Fruit fly (Drosophila melanogaster) whole organism, wandering third instar larva: Measurements from ENCODE around the gene Cp7Fa.
A peak's percentile ranks its signal among the peaks of the same experiment; 100 is the strongest.

Experiments
- Abd-B ChIP-seq: fragments of >200 bp; optimal IDR thresholded peaks from 2 replicates; lab custom pipeline; 2017; ENCODE audit warnings: missing biosample characterization, missing genetic modification characterization
- CG32264 ChIP-seq: fragments of 200-800 bp; sonication (Bioruptor generic); optimal IDR thresholded peaks from 2 replicates; lab custom pipeline; 2016; ENCODE audit warnings: missing biosample characterization, missing genetic modification characterization
- CG9705 ChIP-seq: fragments of 200-800 bp; sonication (Bioruptor generic); optimal IDR thresholded peaks from 2 replicates; lab custom pipeline; 2018; ENCODE audit warnings: missing biosample characterization, mild to moderate bottlenecking, missing genetic modification characterization
- CrebA ChIP-seq: fragments of 200-800 bp; sonication (Bioruptor generic); optimal IDR thresholded peaks from 2 replicates; lab custom pipeline; 2016; ENCODE audit warnings: missing biosample characterization, mild to moderate bottlenecking, missing genetic modification characterization, borderline replicate concordance
- Dfd ChIP-seq: fragments of >200 bp; optimal IDR thresholded peaks from 2 replicates; lab custom pipeline; 2017; ENCODE audit warnings: missing biosample characterization, missing genetic modification characterization
- Dif ChIP-seq: fragments of 200-275, 200-300 bp; sonication (Bioruptor generic); optimal IDR thresholded peaks from 2 replicates; lab custom pipeline; 2018; ENCODE audit warnings: missing biosample characterization, missing genetic modification characterization; ENCODE audit not compliant: partially characterized antibody
- GATAd ChIP-seq: sonication (Bioruptor generic); optimal IDR thresholded peaks from 2 replicates; lab custom pipeline; 2016; ENCODE audit warnings: missing biosample characterization, missing genetic modification characterization
- HLH106 ChIP-seq: fragments of 200-800 bp; optimal IDR thresholded peaks from 3 replicates; lab custom pipeline; 2019; ENCODE audit warnings: missing biosample characterization, mild to moderate bottlenecking, missing genetic modification characterization, moderate library complexity
- Hnf4 ChIP-seq: fragments of 200-800 bp; sonication (Bioruptor generic); optimal IDR thresholded peaks from 2 replicates; lab custom pipeline; 2016; ENCODE audit warnings: missing biosample characterization, mild to moderate bottlenecking, missing genetic modification characterization
- Hr78 ChIP-seq: fragments of >200 bp; optimal IDR thresholded peaks from 2 replicates; lab custom pipeline; 2017; ENCODE audit warnings: missing biosample characterization, missing genetic modification characterization
- Hr83 ChIP-seq: fragments of 200-300 bp; sonication (Bioruptor generic); optimal IDR thresholded peaks from 2 replicates; lab custom pipeline; 2016; ENCODE audit warnings: missing biosample characterization, mild to moderate bottlenecking, missing genetic modification characterization, moderate library complexity; ENCODE audit not compliant: poor library complexity, severe bottlenecking
- Jra ChIP-seq: sonication (Bioruptor generic); optimal IDR thresholded peaks from 2 replicates; lab custom pipeline; 2016; ENCODE audit warnings: missing biosample characterization, missing genetic modification characterization
- Mio ChIP-seq: sonication (Bioruptor generic); optimal IDR thresholded peaks from 2 replicates; lab custom pipeline; 2016; ENCODE audit warnings: missing biosample characterization, missing genetic modification characterization
- Myc ChIP-seq: fragments of >200 bp; optimal IDR thresholded peaks from 2 replicates; lab custom pipeline; 2017
- N ChIP-seq: fragments of >200 bp; optimal IDR thresholded peaks from 2 replicates; lab custom pipeline; 2018; ENCODE audit warnings: missing biosample characterization, missing external identifiers, missing genetic modification characterization
- OdsH ChIP-seq: fragments of 200-800 bp; sonication (Bioruptor generic); optimal IDR thresholded peaks from 2 replicates; lab custom pipeline; 2016; ENCODE audit warnings: missing biosample characterization, mild to moderate bottlenecking, missing genetic modification characterization
- Rel ChIP-seq, 2 experiments: fragments of 200-800 bp; sonication (Bioruptor generic) in 1 of 2; optimal IDR thresholded peaks; 2 replicates in 1 of 2; 3 replicates in 1 of 2; lab custom pipeline; 2016 to 2019; ENCODE audit warnings: mild to moderate bottlenecking in 2 of 2, missing biosample characterization in 2 of 2, missing genetic modification characterization in 2 of 2, moderate library complexity in 1 of 2
- Sp1 ChIP-seq: fragments of 200-800 bp; sonication (Bioruptor generic); optimal IDR thresholded peaks from 3 replicates; lab custom pipeline; 2019; ENCODE audit warnings: missing biosample characterization, mild to moderate bottlenecking, missing genetic modification characterization, moderate library complexity
- Vsx2 ChIP-seq: fragments of 200-300, 225-300 bp; sonication (Bioruptor generic); optimal IDR thresholded peaks from 2 replicates; lab custom pipeline; 2018; ENCODE audit warnings: missing biosample characterization, missing genetic modification characterization; ENCODE audit not compliant: partially characterized antibody
- br ChIP-seq: fragments of 200-800 bp; sonication (Bioruptor generic); optimal IDR thresholded peaks from 2 replicates; lab custom pipeline; 2016; ENCODE audit warnings: missing biosample characterization, missing genetic modification characterization
- brk ChIP-seq: fragments of 200-800 bp; sonication (Bioruptor generic); optimal IDR thresholded peaks from 2 replicates; lab custom pipeline; 2016; ENCODE audit warnings: missing biosample characterization, mild to moderate bottlenecking, missing genetic modification characterization
- dl ChIP-seq, 2 experiments: fragments of 175-275, 200-275 bp in 1 of 2; fragments of 200-275 bp in 1 of 2; sonication (Bioruptor generic); optimal IDR thresholded peaks; lab custom pipeline; 2018; ENCODE audit warnings: mild to moderate bottlenecking in 2 of 2, missing biosample characterization in 2 of 2, missing genetic modification characterization in 2 of 2, moderate library complexity in 2 of 2; ENCODE audit not compliant: partially characterized antibody in 2 of 2, insufficient read depth in 1 of 2
- dmrt93B ChIP-seq: fragments of 200-800 bp; sonication (Bioruptor generic); optimal IDR thresholded peaks from 2 replicates; lab custom pipeline; 2018; ENCODE audit warnings: missing biosample characterization, mild to moderate bottlenecking, missing genetic modification characterization
- dsf ChIP-seq: sonication (Bioruptor generic); optimal IDR thresholded peaks from 2 replicates; lab custom pipeline; 2016; ENCODE audit warnings: missing biosample characterization, missing genetic modification characterization, borderline replicate concordance
- ey ChIP-seq: fragments of 200-800 bp; sonication (Bioruptor generic); optimal IDR thresholded peaks from 2 replicates; lab custom pipeline; 2016; ENCODE audit warnings: missing biosample characterization, missing genetic modification characterization
- foxo ChIP-seq, 2 experiments: fragments of 200-800 bp; sonication (Bioruptor generic); optimal IDR thresholded peaks; 2 replicates in 1 of 2; 3 replicates in 1 of 2; lab custom pipeline; 2016 to 2017; ENCODE audit warnings: missing biosample characterization in 2 of 2, missing genetic modification characterization in 2 of 2
- fru ChIP-seq: fragments of 200-800 bp; sonication (Bioruptor generic); optimal IDR thresholded peaks from 3 replicates; lab custom pipeline; 2016; ENCODE audit warnings: missing biosample characterization, mild to moderate bottlenecking, missing genetic modification characterization
- h ChIP-seq: fragments of 200-800 bp; sonication (Bioruptor generic); optimal IDR thresholded peaks from 3 replicates; lab custom pipeline; 2016; ENCODE audit warnings: missing biosample characterization, mild to moderate bottlenecking, missing genetic modification characterization
- jim ChIP-seq: fragments of 175-275, 200-325 bp; sonication (Bioruptor generic); optimal IDR thresholded peaks from 2 replicates; lab custom pipeline; 2016; ENCODE audit warnings: missing biosample characterization, mild to moderate bottlenecking, missing genetic modification characterization
- lola ChIP-seq: fragments of >200 bp; optimal IDR thresholded peaks from 2 replicates; lab custom pipeline; 2017; ENCODE audit warnings: missing biosample characterization, missing genetic modification characterization
- pan ChIP-seq: fragments of >200 bp; optimal IDR thresholded peaks from 2 replicates; lab custom pipeline; 2017
- psq ChIP-seq: fragments of 200-800 bp; sonication (Bioruptor generic); optimal IDR thresholded peaks from 3 replicates; lab custom pipeline; 2017; ENCODE audit warnings: missing biosample characterization, mild to moderate bottlenecking, missing genetic modification characterization, moderate library complexity
- rgr ChIP-seq: fragments of 200-800 bp; sonication (Bioruptor generic); optimal IDR thresholded peaks from 3 replicates; lab custom pipeline; 2016; ENCODE audit warnings: missing biosample characterization, mild to moderate bottlenecking, missing genetic modification characterization
- sage ChIP-seq: fragments of 200-800 bp; sonication (Bioruptor generic); optimal IDR thresholded peaks from 2 replicates; lab custom pipeline; 2016; ENCODE audit warnings: missing biosample characterization, mild to moderate bottlenecking, missing genetic modification characterization
- sv ChIP-seq: fragments of 200-800 bp; sonication (Bioruptor generic); optimal IDR thresholded peaks from 3 replicates; lab custom pipeline; 2016; ENCODE audit warnings: missing biosample characterization, missing genetic modification characterization
- tai ChIP-seq: sonication (Bioruptor generic); optimal IDR thresholded peaks from 2 replicates; lab custom pipeline; 2016; ENCODE audit warnings: missing biosample characterization, missing genetic modification characterization
- usp ChIP-seq: fragments of >200 bp; optimal IDR thresholded peaks from 2 replicates; lab custom pipeline; 2017; ENCODE audit warnings: missing biosample characterization, missing genetic modification characterization
- woc ChIP-seq: sonication (Bioruptor generic); optimal IDR thresholded peaks from 2 replicates; lab custom pipeline; 2016; ENCODE audit warnings: missing biosample characterization, mild to moderate bottlenecking, missing genetic modification characterization

Gene Cp7Fa

dm6 chrX:8491452-8492046 is 20.9 kb downstream of the Cp7Fa start:
- TF ChIP-seq CG32264 (GFP tag; lab: Kevin White, UChicago) (no peak), Mio (no peak), Abd-B (no peak), dsf (GFP tag; lab: Kevin White, UChicago) (no peak), lola (GFP tag; lab: Kevin White, UChicago) (no peak), Myc (no peak), Rel (GFP tag; optimal IDR thresholded peaks at IDR 0.05; lab: Kevin White, UChicago) (no peak), Rel (tag; optimal IDR thresholded peaks at IDR 0.05; lab: Kevin White, UChicago) (no peak), dl (GFP tag; optimal IDR thresholded peaks at IDR 0.05; lab: Kevin White, UChicago; ENCODE audit: insufficient read depth in 1 of 2, partially characterized antibody in 2 of 2) (no peak), fru (GFP tag; lab: Kevin White, UChicago) (peak; percentile 27), Dif (GFP tag; lab: Kevin White, UChicago) (no peak), Hr83 (GFP tag; lab: Kevin White, UChicago) (peak; percentile 57), Jra (GFP tag; lab: Kevin White, UChicago) (peak; percentile 4), woc (GFP tag; lab: Kevin White, UChicago) (peak; percentile 23), tai (GFP tag; lab: Kevin White, UChicago) (no peak), CG9705 (GFP tag; lab: Kevin White, UChicago) (no peak), usp (GFP tag; lab: Kevin White, UChicago) (no peak), brk (GFP tag; lab: Kevin White, UChicago) (no peak), h (GFP tag; lab: Kevin White, UChicago) (peak; percentile 19), sv (no peak), Hr78 (GFP tag; lab: Kevin White, UChicago) (no peak), jim (GFP tag; lab: Kevin White, UChicago) (no peak), Hnf4 (GFP tag; lab: Kevin White, UChicago) (peak; percentile 9), psq (GFP tag; lab: Kevin White, UChicago) (peak; percentile 47), Dfd (GFP tag; lab: Kevin White, UChicago) (no peak), br (GFP tag; lab: Kevin White, UChicago) (peak; percentile 2), dmrt93B (GFP tag; lab: Kevin White, UChicago) (no peak), Vsx2 (GFP tag; lab: Kevin White, UChicago) (peak; percentile 89), rgr (GFP tag; lab: Kevin White, UChicago) (no peak), CrebA (GFP tag; lab: Kevin White, UChicago) (no peak), Sp1 (GFP tag; lab: Kevin White, UChicago) (peak; percentile 29), sage (no peak), GATAd (GFP tag; lab: Kevin White, UChicago) (no peak), pan (lab: Kevin White, UChicago) (no peak), ey (peak; percentile 24), OdsH (peak; percentile 8), N (GFP tag; lab: Kevin White, UChicago) (no peak), HLH106 (tag; lab: Kevin White, UChicago) (peak; percentile 53), foxo (GFP tag; optimal IDR thresholded peaks at IDR 0.05; lab: Kevin White, UChicago) (peak in 1 of 2 experiments; percentile 61)

- TF ChIP-seq Hnf4 (GFP tag; lab: Kevin White, UChicago) (peak; percentile 17), usp (GFP tag; lab: Kevin White, UChicago) (no peak), woc (GFP tag; lab: Kevin White, UChicago) (no peak), sage (peak; percentile 34), ey (peak; percentile 19), jim (GFP tag; lab: Kevin White, UChicago) (no peak), psq (GFP tag; lab: Kevin White, UChicago) (peak; percentile 24), foxo (GFP tag; optimal IDR thresholded peaks at IDR 0.05; lab: Kevin White, UChicago) (peak in 1 of 2 experiments; percentile 68), dmrt93B (GFP tag; lab: Kevin White, UChicago) (peak; percentile 45), HLH106 (tag; lab: Kevin White, UChicago) (peak; percentile 68), rgr (GFP tag; lab: Kevin White, UChicago) (peak; percentile 56), Jra (GFP tag; lab: Kevin White, UChicago) (no peak), CG32264 (GFP tag; lab: Kevin White, UChicago) (no peak), Sp1 (GFP tag; lab: Kevin White, UChicago) (peak; percentile 49), sv (peak; percentile 34), br (GFP tag; lab: Kevin White, UChicago) (no peak), h (GFP tag; lab: Kevin White, UChicago) (peak; percentile 48), Hr83 (GFP tag; lab: Kevin White, UChicago) (no peak), fru (GFP tag; lab: Kevin White, UChicago) (peak; percentile 26)
Observed at dm6 chrX:8492849-8493248, 22.2 kb downstream of the Cp7Fa start.
